Worm (Caenorhabditis elegans) whole organism, L2 larva: ENCODE data around the gene T01G6.1.

Experiments used
- ama-1 ChIP-seq: fragments of 150-350 bp; optimal IDR thresholded peaks from 2 replicates; lab custom pipeline; 2018; ENCODE audit warnings: inconsistent platforms
- egl-27 ChIP-seq: sonication (generic microtip); optimal IDR thresholded peaks from 3 replicates; lab custom pipeline; 2017; ENCODE audit warnings: missing biosample characterization, missing genetic modification reagents, missing genetic modification characterization
- elt-3 ChIP-seq: sonication (generic microtip); optimal IDR thresholded peaks from 2 replicates; lab custom pipeline; 2017; ENCODE audit warnings: missing biosample characterization, missing genetic modification characterization
- mdl-1 ChIP-seq, 2 experiments: fragments of 150-350 bp in 1 of 2; sonication (generic microtip) in 1 of 2; optimal IDR thresholded peaks; 2 replicates each; lab custom pipeline; 2017; ENCODE audit warnings: missing biosample characterization in 2 of 2, missing genetic modification characterization in 2 of 2
- nhr-6 ChIP-seq: fragments of 150-350 bp; optimal IDR thresholded peaks from 2 replicates; lab custom pipeline; 2014; ENCODE audit warnings: missing biosample characterization, missing genetic modification characterization
- unc-62 ChIP-seq: fragments of 150-350 bp; optimal IDR thresholded peaks from 2 replicates; lab custom pipeline; 2014; ENCODE audit warnings: missing biosample characterization, missing genetic modification reagents, missing genetic modification characterization

DNA sequence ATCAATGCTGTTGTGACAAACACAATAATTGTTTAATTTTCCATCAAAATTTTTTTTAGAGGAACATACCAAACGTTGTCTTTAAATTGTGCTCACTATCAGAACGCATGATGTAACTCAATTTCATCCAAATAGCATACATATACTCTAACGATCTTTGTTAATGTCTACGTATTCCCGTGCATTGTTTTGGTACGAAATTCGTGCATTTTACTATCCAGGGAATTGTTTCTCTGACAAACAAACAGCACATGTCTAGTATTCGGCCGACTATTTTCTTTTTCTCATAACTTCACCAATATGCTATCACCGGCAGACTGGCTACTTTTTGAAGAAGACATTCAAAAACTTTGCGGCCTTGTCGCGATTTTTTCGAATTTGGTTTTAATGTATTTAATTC is 6.1 kb upstream of the T01G6.1 start, which contains the start of gene str-196:
- TF ChIP-seq unc-62 (GFP tag; lab: Kevin White, UChicago) (no peak), elt-3 (tag; lab: Kevin White, UChicago) (no peak), mdl-1 (tag; optimal IDR thresholded peaks at IDR 0.05; lab: Kevin White, UChicago) (no peak), nhr-6 (no peak), ama-1 (lab: Kevin White, UChicago) (no peak), egl-27 (tag; lab: Kevin White, UChicago) (no peak)
